Fruit fly (Drosophila melanogaster): ENCODE measurements around the gene Ice2.

DNA sequence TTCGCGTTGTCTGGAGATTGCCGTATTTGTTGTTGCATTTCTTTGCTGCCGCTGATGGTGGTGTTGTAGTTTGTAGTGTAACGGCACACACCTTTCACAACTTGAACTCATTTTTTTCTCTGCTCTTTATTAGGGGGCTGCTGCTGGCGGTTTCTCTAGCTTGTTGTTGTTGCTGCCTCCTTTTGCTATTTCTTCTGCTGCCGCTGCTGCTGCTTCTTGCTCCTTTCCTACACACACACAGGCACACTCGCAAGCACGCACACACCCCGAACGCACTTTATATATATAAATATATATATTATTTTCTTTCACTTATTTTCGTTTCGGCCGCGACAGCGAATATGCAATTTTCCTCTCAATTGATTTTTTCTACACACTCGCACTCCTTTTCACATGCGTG, 32.9 kb upstream of the Ice2 start:
- TF ChIP-seq Hr39 (GFP tag; optimal IDR thresholded peaks at IDR 0.05) (no peak), Ets96B (tag; optimal IDR thresholded peaks at IDR 0.05) (no peak), ss (GFP tag; optimal IDR thresholded peaks at IDR 0.05) (no peak), Gug (GFP tag; IDR thresholded peaks at IDR 0.05) (no peak)
